Fruit fly (Drosophila melanogaster) whole organism: ENCODE results near the gene CG43232.

Source experiments
- Dll ChIP-seq: fragments of >200 bp; optimal IDR thresholded peaks from 2 replicates; lab custom pipeline; 2017
- EcR ChIP-seq, 2 experiments: fragments of >200 bp; optimal IDR thresholded peaks; 2 replicates each; lab custom pipeline; 2017; ENCODE audit warnings: missing biosample characterization in 2 of 2, missing genetic modification characterization in 2 of 2, missing genetic modification reagents in 2 of 2
- pan ChIP-seq: fragments of >200 bp; optimal IDR thresholded peaks from 2 replicates; lab custom pipeline; 2017
- psq ChIP-seq: fragments of >200 bp; optimal IDR thresholded peaks from 2 replicates; lab custom pipeline; 2017
- usp ChIP-seq: fragments of >200 bp; optimal IDR thresholded peaks from 2 replicates; lab custom pipeline; 2017; ENCODE audit warnings: missing biosample characterization, missing genetic modification characterization, mixed read lengths

DNA sequence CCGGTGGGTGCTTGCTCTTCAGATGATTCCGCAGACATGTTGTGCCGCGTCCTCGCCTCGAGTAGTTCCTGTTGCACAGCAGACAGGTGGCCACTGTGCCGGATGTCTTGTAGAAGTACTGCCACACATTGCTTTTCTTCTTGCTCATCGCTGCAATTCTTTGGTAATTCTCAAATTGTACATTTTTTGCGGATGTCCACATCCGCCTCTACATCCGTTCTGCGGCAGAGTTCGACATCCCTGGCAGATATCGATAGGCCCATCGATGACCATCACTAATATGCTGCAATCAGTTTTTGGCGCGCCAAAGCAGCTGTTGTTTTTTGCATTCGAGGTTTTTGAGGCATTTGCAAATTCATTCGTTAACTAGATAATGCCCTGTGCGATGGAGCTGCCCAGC, 24.8 kb downstream of the CG43232 start, which contains the start of the genes CG13775 and CG3430:
- no peak for TF ChIP-seq EcR (GFP tag; optimal IDR thresholded peaks at IDR 0.05; lab: Kevin White, UChicago)
- TF ChIP-seq pan (lab: Kevin White, UChicago), result no peak
- TF ChIP-seq Dll (lab: Kevin White, UChicago), result no peak
- no peak for TF ChIP-seq psq (lab: Kevin White, UChicago)
- no peak for TF ChIP-seq usp (GFP tag; lab: Kevin White, UChicago)
